Worm (Caenorhabditis elegans): ENCODE measurements around the gene arrd-28.

ce11 chrX:10176295-10176694 is 7.5 kb upstream of the arrd-28 start, which contains the start of gene ncs-4:
- TF ChIP-seq snpc-4 (GFP tag; optimal IDR thresholded peaks at IDR 0.05) (no peak), snpc-4 (tag; optimal IDR thresholded peaks at IDR 0.05) (no peak), F49E8.2 (tag; optimal IDR thresholded peaks at IDR 0.05; ENCODE audit: insufficient read depth) (no peak), T26A5.8 (tag; optimal IDR thresholded peaks at IDR 0.05) (no peak), bed-2 (GFP tag; IDR thresholded peaks at IDR 0.05) (no peak), him-1 (tag; optimal IDR thresholded peaks at IDR 0.05) (no peak), ama-1 (optimal IDR thresholded peaks at IDR 0.05) (no peak), ama-1 (GFP tag; optimal IDR thresholded peaks at IDR 0.05) (no peak), bed-1 (GFP tag; IDR thresholded peaks at IDR 0.05) (no peak), hlh-12 (tag; optimal IDR thresholded peaks at IDR 0.05) (no peak), pha-4 (tag; optimal IDR thresholded peaks at IDR 0.05) (no peak), snpc-3.4 (tag; optimal IDR thresholded peaks at IDR 0.05) (no peak), nhr-80 (tag; optimal IDR thresholded peaks at IDR 0.05) (no peak), ceh-91 (GFP tag; IDR thresholded peaks at IDR 0.05) (no peak)
